Fruit fly (Drosophila melanogaster) S2 (cell line): ENCODE data around the gene dwg.

Experiments used
- CG8478 ChIP-seq: fragments of >200 bp; optimal IDR thresholded peaks from 2 replicates; lab custom pipeline; 2018
- CTCF ChIP-seq, 2 experiments: fragments of >200 bp; optimal IDR thresholded peaks; 2 replicates each; lab custom pipeline; 2018

dm6 chrX:2727506-2727905 is at the start of gene dwg:
- TF ChIP-seq CTCF (optimal IDR thresholded peaks at IDR 0.05; lab: Kevin White, UChicago) (no peak), CG8478 (lab: Kevin White, UChicago) (no peak)
